Worm (Caenorhabditis elegans): ENCODE results near the gene T28A8.5.

Gene T28A8.5

DNA sequence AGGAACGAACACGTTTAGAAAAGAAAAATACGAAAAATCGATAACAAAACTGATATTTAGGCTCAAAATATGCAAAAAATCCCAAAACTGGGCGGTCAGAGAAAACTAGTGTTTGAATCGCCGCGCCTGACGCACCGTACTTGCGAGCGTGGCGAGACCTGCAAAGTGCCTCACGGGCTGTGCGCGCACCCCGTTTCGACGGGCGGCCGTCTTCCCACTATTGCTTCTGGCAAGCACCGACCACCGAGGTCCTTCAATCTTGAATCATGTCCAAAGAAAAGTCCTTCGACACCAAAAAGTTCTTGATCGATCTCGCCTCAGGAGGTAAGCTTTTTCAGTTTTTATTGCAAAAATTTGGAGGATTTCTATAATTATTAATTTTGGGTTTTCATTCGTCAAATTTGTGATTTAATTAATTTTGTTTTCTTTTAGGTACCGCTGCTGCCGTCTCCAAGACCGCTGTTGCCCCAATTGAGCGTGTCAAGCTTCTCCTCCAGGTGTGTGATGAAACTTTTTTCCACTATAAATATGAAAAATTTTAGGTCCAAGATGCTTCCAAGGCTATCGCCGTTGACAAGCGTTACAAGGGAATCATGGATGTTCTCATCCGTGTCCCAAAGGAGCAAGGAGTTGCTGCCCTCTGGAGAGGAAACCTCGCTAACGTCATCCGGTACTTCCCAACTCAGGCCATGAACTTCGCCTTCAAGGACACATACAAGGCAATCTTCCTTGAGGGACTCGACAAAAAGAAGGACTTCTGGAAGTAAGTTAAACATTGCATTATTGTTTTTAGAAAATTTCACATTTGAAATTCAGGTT is 38.3 kb upstream of the T28A8.5 start, which contains the start of gene ant-1.1:
ant-1.1 (plus strand) TSS at position 199 of the 819 bp plus-strand sequence.
- TF ChIP-seq lin-39 (tag; optimal IDR thresholded peaks at IDR 0.05) (no peak), unc-39 (tag; optimal IDR thresholded peaks at IDR 0.05) (no peak), mbf-1 (tag; optimal IDR thresholded peaks at IDR 0.05) (no peak), nhr-11 (tag; optimal IDR thresholded peaks at IDR 0.05) (no peak), sma-3 (GFP tag; optimal IDR thresholded peaks at IDR 0.05) (peak; percentile 98), ztf-1 (GFP tag; conservative IDR thresholded peaks at IDR 0.05) (no peak), unc-55 (GFP tag; optimal IDR thresholded peaks at IDR 0.05) (peak; percentile 97), zag-1 (tag; optimal IDR thresholded peaks at IDR 0.05) (peak; percentile 85), nhr-12 (tag; optimal IDR thresholded peaks at IDR 0.05) (no peak), aly-2 (tag; optimal IDR thresholded peaks at IDR 0.05) (no peak), R02D3.7 (tag; optimal IDR thresholded peaks at IDR 0.05) (no peak), elt-3 (tag; optimal IDR thresholded peaks at IDR 0.05) (no peak), elt-1 (tag; optimal IDR thresholded peaks at IDR 0.05) (no peak), blmp-1 (tag; optimal IDR thresholded peaks at IDR 0.05; ENCODE audit: insufficient read depth) (peak; percentile 68), nhr-23 (tag; optimal IDR thresholded peaks at IDR 0.05) (no peak), nhr-25 (tag; optimal IDR thresholded peaks at IDR 0.05) (peak; percentile 95), skn-1 (tag; optimal IDR thresholded peaks at IDR 0.05) (no peak), nhr-237 (tag; optimal IDR thresholded peaks at IDR 0.05) (peak; percentile 46), C34F6.9 (tag; optimal IDR thresholded peaks at IDR 0.05) (peak; percentile 89), alr-1 (tag; optimal IDR thresholded peaks at IDR 0.05) (no peak), peb-1 (tag; optimal IDR thresholded peaks at IDR 0.05) (no peak), crh-2 (tag; optimal IDR thresholded peaks at IDR 0.05) (peak; percentile 94), nhr-21 (tag; optimal IDR thresholded peaks at IDR 0.05) (peak; percentile 93), Y55F3AM.14 (GFP tag; optimal IDR thresholded peaks at IDR 0.05) (peak; percentile 86), egl-27 (tag; optimal IDR thresholded peaks at IDR 0.05) (peak; percentile 62), unc-62 (GFP tag; optimal IDR thresholded peaks at IDR 0.05) (peak; percentile 66), snpc-4 (tag; optimal IDR thresholded peaks at IDR 0.05) (peak; percentile 81), ceh-82 (tag; optimal IDR thresholded peaks at IDR 0.05) (peak; percentile 88), ztf-4 (tag; optimal IDR thresholded peaks at IDR 0.05) (peak; percentile 90), mab-5 (tag; optimal IDR thresholded peaks at IDR 0.05) (peak; percentile 93), ama-1 (optimal IDR thresholded peaks at IDR 0.05) (peak; percentile 92), ztf-11 (tag; optimal IDR thresholded peaks at IDR 0.05) (no peak), nhr-6 (tag; optimal IDR thresholded peaks at IDR 0.05) (peak; percentile 81), ceh-16 (tag; optimal IDR thresholded peaks at IDR 0.05) (peak; percentile 95), gmeb-1 (tag; optimal IDR thresholded peaks at IDR 0.05) (peak; percentile 97), lsy-2 (tag; optimal IDR thresholded peaks at IDR 0.05) (peak; percentile 99), lin-11 (tag; optimal IDR thresholded peaks at IDR 0.05) (peak; percentile 97), ZK546.5 (tag; optimal IDR thresholded peaks at IDR 0.05) (peak; percentile 99), fos-1 (tag; optimal IDR thresholded peaks at IDR 0.05) (peak; percentile 52), mdl-1 (tag; optimal IDR thresholded peaks at IDR 0.05) (peak in 1 of 2 experiments; percentile 30), sma-9 (GFP tag; optimal IDR thresholded peaks at IDR 0.05) (peak; percentile 91), sma-9 (tag; optimal IDR thresholded peaks at IDR 0.05) (no peak), F13H6.1 (tag; optimal IDR thresholded peaks at IDR 0.05) (peak; percentile 92), nhr-77 (tag; optimal IDR thresholded peaks at IDR 0.05) (peak; percentile 36), lin-13 (GFP tag; optimal IDR thresholded peaks at IDR 0.05) (peak; percentile 96), nhr-10 (tag; optimal IDR thresholded peaks at IDR 0.05) (peak; percentile 44), dmd-4 (tag; optimal IDR thresholded peaks at IDR 0.05) (no peak), nhr-129 (tag; optimal IDR thresholded peaks at IDR 0.05) (peak; percentile 91), sem-4 (tag; optimal IDR thresholded peaks at IDR 0.05) (peak; percentile 90)

Measured in whole organism, L2 larva.